Fruit fly (Drosophila melanogaster): ENCODE measurements around the gene CG3402.

The CG3402 gene

dm6 chr3L:696404-697054 lies 43.8 kb upstream of the CG3402 start (continued):
- TF ChIP-seq CG6791 (GFP tag; IDR thresholded peaks at IDR 0.05; ENCODE audit: partially characterized antibody) (peak; percentile 67), CG12071 (GFP tag; optimal IDR thresholded peaks at IDR 0.05) (peak; percentile 93), CG15073 (GFP tag; optimal IDR thresholded peaks at IDR 0.05) (peak; percentile 29), CG14667 (GFP tag; IDR thresholded peaks at IDR 0.05) (peak; percentile 93), BtbVII (GFP tag; optimal IDR thresholded peaks at IDR 0.05) (peak; percentile 97), CG6765 (GFP tag; optimal IDR thresholded peaks at IDR 0.05) (peak; percentile 91), HLHmδ (GFP tag; optimal IDR thresholded peaks at IDR 0.05) (no peak), disco-r (GFP tag; optimal IDR thresholded peaks at IDR 0.05) (no peak), dan (GFP tag; IDR thresholded peaks at IDR 0.05) (peak; percentile 81), gsb-n (tag; optimal IDR thresholded peaks at IDR 0.05) (peak; percentile 97), pb (GFP tag; optimal IDR thresholded peaks at IDR 0.05) (peak; percentile 19), sisA (GFP tag; IDR thresholded peaks at IDR 0.05) (peak; percentile 94), CG12104 (GFP tag; optimal IDR thresholded peaks at IDR 0.05) (peak; percentile 90), CG30403 (GFP tag; optimal IDR thresholded peaks at IDR 0.05) (peak; percentile 92), pita (GFP tag; optimal IDR thresholded peaks at IDR 0.05) (no peak), amos (GFP tag; IDR thresholded peaks at IDR 0.05; ENCODE audit: partially characterized antibody) (no peak), zf30C (GFP tag; optimal IDR thresholded peaks at IDR 0.05) (no peak), crc (GFP tag; optimal IDR thresholded peaks at IDR 0.05) (no peak), jumu (GFP tag; optimal IDR thresholded peaks at IDR 0.05) (no peak), CG11723 (GFP tag; optimal IDR thresholded peaks at IDR 0.05) (peak; percentile 93), HLH4C (GFP tag; IDR thresholded peaks at IDR 0.05; ENCODE audit: partially characterized antibody) (no peak), Oaz (GFP tag; IDR thresholded peaks at IDR 0.05) (peak; percentile 88), ranshi (GFP tag; IDR thresholded peaks at IDR 0.05) (peak; percentile 97), cwo (GFP tag; optimal IDR thresholded peaks at IDR 0.05) (peak; percentile 93), CG5180 (GFP tag; optimal IDR thresholded peaks at IDR 0.05) (peak; percentile 85), CG15514 (GFP tag; optimal IDR thresholded peaks at IDR 0.05) (peak; percentile 88), salm (tag; optimal IDR thresholded peaks at IDR 0.05) (peak; percentile 95), Pdp1 (GFP tag; optimal IDR thresholded peaks at IDR 0.05) (peak; percentile 66 to 75), tin (GFP tag; optimal IDR thresholded peaks at IDR 0.05) (peak; percentile 96), CG10431 (GFP tag; optimal IDR thresholded peaks at IDR 0.05) (peak; percentile 85), fru (optimal IDR thresholded peaks at IDR 0.05) (no peak), Gsc (GFP tag; IDR thresholded peaks at IDR 0.05) (peak; percentile 87), Mes4 (GFP tag; optimal IDR thresholded peaks at IDR 0.05) (peak; percentile 21), HHEX (GFP tag; optimal IDR thresholded peaks at IDR 0.05) (peak; percentile 96), ems (GFP tag; optimal IDR thresholded peaks at IDR 0.05) (peak; percentile 92), ttk (GFP tag; IDR thresholded peaks at IDR 0.05) (peak; percentile 95), CG1024 (GFP tag; IDR thresholded peaks at IDR 0.05) (peak; percentile 92), ap (GFP tag; IDR thresholded peaks at IDR 0.05) (peak; percentile 95), Nf-YA (GFP tag; IDR thresholded peaks at IDR 0.05) (peak; percentile 89), row (GFP tag; IDR thresholded peaks at IDR 0.05) (peak; percentile 95), CG14965 (GFP tag; optimal IDR thresholded peaks at IDR 0.05; ENCODE audit: borderline replicate concordance) (no peak), CG7556 (GFP tag; optimal IDR thresholded peaks at IDR 0.05) (peak; percentile 96), Hr39 (optimal IDR thresholded peaks at IDR 0.05) (no peak), ken (GFP tag; IDR thresholded peaks at IDR 0.05) (peak; percentile 95), CG10366 (GFP tag; IDR thresholded peaks at IDR 0.05) (peak; percentile 93), grn (GFP tag; optimal IDR thresholded peaks at IDR 0.05) (no peak), CG1529 (GFP tag; optimal IDR thresholded peaks at IDR 0.05) (peak; percentile 93), scrt (GFP tag; optimal IDR thresholded peaks at IDR 0.05) (peak; percentile 94), CG6854 (GFP tag; optimal IDR thresholded peaks at IDR 0.05) (peak; percentile 96), CG3281 (GFP tag; optimal IDR thresholded peaks at IDR 0.05) (peak; percentile 95), pum (GFP tag; optimal IDR thresholded peaks at IDR 0.05) (peak; percentile 64)

Measured in whole organism, embryonic.